Worm (Caenorhabditis elegans) whole organism, L3 larva: ENCODE results near the gene pxl-1.

Experiments
- daf-12 ChIP-seq: fragments of 150-350 bp; optimal IDR thresholded peaks from 2 replicates; lab custom pipeline; 2014; ENCODE audit warnings: missing biosample characterization, missing genetic modification reagents, missing genetic modification characterization
- lsy-12 ChIP-seq: sonication (generic microtip); optimal IDR thresholded peaks from 2 replicates; lab custom pipeline; 2016; ENCODE audit warnings: mild to moderate bottlenecking, missing genetic modification characterization, missing compliant biosample characterization
- nhr-23 ChIP-seq: fragments of 150-350 bp; optimal IDR thresholded peaks from 2 replicates; lab custom pipeline; 2014; ENCODE audit warnings: missing biosample characterization, missing genetic modification reagents, missing genetic modification characterization

ce11 chrIII:5855637-5856179, 40.1 kb downstream of the pxl-1 start, which contains the start of the genes cct-6 and alh-9:
- TF ChIP-seq nhr-23 (tag; lab: Kevin White, UChicago) = peak; percentile 79
- TF ChIP-seq daf-12 (tag; lab: Kevin White, UChicago) = no peak
- no peak for TF ChIP-seq lsy-12
